Fruit fly (Drosophila melanogaster): ENCODE data around the gene tna.

The tna gene

dm6 chr3L:10835228-10835627 lies at the start of gene tna:
Gene tna (plus strand): TSS chr3L:10835528.
- no peak for TF ChIP-seq Dll (optimal IDR thresholded peaks at IDR 0.05)
- TF ChIP-seq EcR (GFP tag; optimal IDR thresholded peaks at IDR 0.05) = no peak
- no peak for TF ChIP-seq psq (optimal IDR thresholded peaks at IDR 0.05)
- no peak for TF ChIP-seq pan (optimal IDR thresholded peaks at IDR 0.05)
- no peak for TF ChIP-seq CG8478 (optimal IDR thresholded peaks at IDR 0.05)
- TF ChIP-seq usp (GFP tag; optimal IDR thresholded peaks at IDR 0.05) = no peak

dm6 chr3L:10785988-10786706 lies 49.2 kb upstream of the tna start:
- TF ChIP-seq CG8478 (optimal IDR thresholded peaks at IDR 0.05) (no peak), usp (GFP tag; optimal IDR thresholded peaks at IDR 0.05) (no peak), Dll (optimal IDR thresholded peaks at IDR 0.05) (no peak), psq (optimal IDR thresholded peaks at IDR 0.05) (no peak), EcR (GFP tag; optimal IDR thresholded peaks at IDR 0.05) (no peak), pan (optimal IDR thresholded peaks at IDR 0.05) (no peak)

dm6 chr3L:10787652-10788330 lies 47.5 kb upstream of the tna start:
- TF ChIP-seq EcR (GFP tag; optimal IDR thresholded peaks at IDR 0.05) (peak in 1 of 2 experiments; percentile 18), CG8478 (optimal IDR thresholded peaks at IDR 0.05) (no peak)

- TF ChIP-seq usp (GFP tag; optimal IDR thresholded peaks at IDR 0.05) (no peak), CG8478 (optimal IDR thresholded peaks at IDR 0.05) (no peak), psq (optimal IDR thresholded peaks at IDR 0.05) (no peak), EcR (GFP tag; optimal IDR thresholded peaks at IDR 0.05) (no peak), Dll (optimal IDR thresholded peaks at IDR 0.05) (no peak), pan (optimal IDR thresholded peaks at IDR 0.05) (no peak)
These were observed 46.7 kb upstream of the tna start for dm6 chr3L:10788586-10788985.

- TF ChIP-seq CG8478 (optimal IDR thresholded peaks at IDR 0.05) (no peak), usp (GFP tag; optimal IDR thresholded peaks at IDR 0.05) (no peak), pan (optimal IDR thresholded peaks at IDR 0.05) (no peak), psq (optimal IDR thresholded peaks at IDR 0.05) (no peak), Dll (optimal IDR thresholded peaks at IDR 0.05) (no peak), EcR (GFP tag; optimal IDR thresholded peaks at IDR 0.05) (no peak)
These were observed 46.3 kb upstream of the tna start for dm6 chr3L:10788991-10789390.

- no peak for TF ChIP-seq psq (optimal IDR thresholded peaks at IDR 0.05)
- no peak for TF ChIP-seq Dll (optimal IDR thresholded peaks at IDR 0.05)
- TF ChIP-seq pan (optimal IDR thresholded peaks at IDR 0.05) = no peak
These were observed 43.4 kb upstream of the tna start for dm6 chr3L:10791681-10792529.

dm6 chr3L:10792569-10792968 lies 42.8 kb upstream of the tna start:
- no peak for TF ChIP-seq usp (GFP tag; optimal IDR thresholded peaks at IDR 0.05)
- no peak for TF ChIP-seq psq (optimal IDR thresholded peaks at IDR 0.05)
- TF ChIP-seq Dll (optimal IDR thresholded peaks at IDR 0.05) = no peak
- TF ChIP-seq EcR (GFP tag; optimal IDR thresholded peaks at IDR 0.05) = no peak
- no peak for TF ChIP-seq CG8478 (optimal IDR thresholded peaks at IDR 0.05)
- TF ChIP-seq pan (optimal IDR thresholded peaks at IDR 0.05) = no peak

dm6 chr3L:10793250-10793649 lies 42.1 kb upstream of the tna start:
- TF ChIP-seq pan (optimal IDR thresholded peaks at IDR 0.05) (no peak), usp (GFP tag; optimal IDR thresholded peaks at IDR 0.05) (no peak), EcR (GFP tag; optimal IDR thresholded peaks at IDR 0.05) (no peak), psq (optimal IDR thresholded peaks at IDR 0.05) (no peak), CG8478 (optimal IDR thresholded peaks at IDR 0.05) (no peak), Dll (optimal IDR thresholded peaks at IDR 0.05) (no peak)

- TF ChIP-seq pan (optimal IDR thresholded peaks at IDR 0.05) = no peak
- no peak for TF ChIP-seq psq (optimal IDR thresholded peaks at IDR 0.05)
- TF ChIP-seq Dll (optimal IDR thresholded peaks at IDR 0.05) = no peak
- TF ChIP-seq usp (GFP tag; optimal IDR thresholded peaks at IDR 0.05) = no peak
- no peak for TF ChIP-seq EcR (GFP tag; optimal IDR thresholded peaks at IDR 0.05)
- no peak for TF ChIP-seq CG8478 (optimal IDR thresholded peaks at IDR 0.05)
These were observed 41.3 kb upstream of the tna start for dm6 chr3L:10793889-10794478.

- TF ChIP-seq CG8478 (optimal IDR thresholded peaks at IDR 0.05) = no peak
- TF ChIP-seq usp (GFP tag; optimal IDR thresholded peaks at IDR 0.05) = no peak
- TF ChIP-seq EcR (GFP tag; optimal IDR thresholded peaks at IDR 0.05) = no peak
- TF ChIP-seq psq (optimal IDR thresholded peaks at IDR 0.05) = no peak
- no peak for TF ChIP-seq Dll (optimal IDR thresholded peaks at IDR 0.05)
- TF ChIP-seq pan (optimal IDR thresholded peaks at IDR 0.05) = no peak
These were observed 39.4 kb upstream of the tna start for dm6 chr3L:10795911-10796310.

dm6 chr3L:10799988-10800387 lies 35.3 kb upstream of the tna start:
- TF ChIP-seq psq (optimal IDR thresholded peaks at IDR 0.05) (no peak), usp (GFP tag; optimal IDR thresholded peaks at IDR 0.05) (no peak), EcR (GFP tag; optimal IDR thresholded peaks at IDR 0.05) (no peak)
